Worm (Caenorhabditis elegans): ENCODE data around the gene cap-1.

DNA sequence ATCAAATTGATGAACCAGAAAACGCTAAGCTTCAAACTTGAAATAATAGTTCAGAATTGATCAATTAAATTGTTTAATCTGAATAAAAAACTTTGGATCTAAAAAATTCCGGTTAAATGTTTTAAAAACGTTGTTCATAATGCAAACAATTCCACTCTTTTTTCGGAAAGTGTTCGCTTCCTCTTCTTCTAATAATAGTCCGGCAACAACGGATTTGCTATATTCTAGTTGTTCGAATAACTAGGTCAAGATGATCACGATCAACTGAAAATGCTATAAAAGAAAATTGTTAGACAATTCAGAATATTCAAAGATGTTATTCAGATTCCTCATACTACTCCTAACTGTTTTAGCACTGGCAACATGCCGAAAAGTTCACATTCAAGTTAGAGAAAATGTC is 912 bp upstream of the cap-1 start, which contains the start of gene D2024.4:
- no peak for TF ChIP-seq ama-1 (optimal IDR thresholded peaks at IDR 0.05)
- no peak for TF ChIP-seq pes-1 (GFP tag; IDR thresholded peaks at IDR 0.05)
- no peak for TF ChIP-seq tbx-37 (GFP tag; conservative IDR thresholded peaks at IDR 0.05)
- TF ChIP-seq ceh-36 (tag; optimal IDR thresholded peaks at IDR 0.05), result no peak
- TF ChIP-seq F13C5.2 (tag; optimal IDR thresholded peaks at IDR 0.05), result no peak
- no peak for TF ChIP-seq flt-1 (GFP tag; IDR thresholded peaks at IDR 0.05)
- TF ChIP-seq ets-7 (tag; optimal IDR thresholded peaks at IDR 0.05), result no peak
- TF ChIP-seq hmg-4 (GFP tag; optimal IDR thresholded peaks at IDR 0.05), result no peak
- TF ChIP-seq tra-4 (tag; optimal IDR thresholded peaks at IDR 0.05), result no peak
- TF ChIP-seq scrt-1 (GFP tag; IDR thresholded peaks at IDR 0.05), result no peak
- TF ChIP-seq B0310.2 (tag; optimal IDR thresholded peaks at IDR 0.05), result no peak
- TF ChIP-seq ceh-13 (GFP tag; optimal IDR thresholded peaks at IDR 0.05), result no peak
